Worm (Caenorhabditis elegans) whole organism, dauer: ENCODE measurements around the gene rsr-2.

ENCODE experiments used
- unc-62 ChIP-seq: sonication (generic microtip); optimal IDR thresholded peaks from 2 replicates; lab custom pipeline; 2017; ENCODE audit warnings: missing biosample characterization, missing genetic modification reagents, missing genetic modification characterization

The rsr-2 gene

ce11 chrII:12224916-12225406, at the start of gene rsr-2, which contains the start of gene pqn-87:
rsr-2 (plus strand) TSS chrII:12225356.
pqn-87 (minus strand) TSS chrII:12225086.
- no peak for TF ChIP-seq unc-62

ce11 chrII:12175398-12175797, 49.8 kb upstream of the rsr-2 start:
- no peak for TF ChIP-seq unc-62

ce11 chrII:12176521-12176920, 48.6 kb upstream of the rsr-2 start:
- no peak for TF ChIP-seq unc-62

- TF ChIP-seq unc-62: no peak
Measured at ce11 chrII:12184857-12185256, 40.3 kb upstream of the rsr-2 start, which contains the start of gene Y57A10A.13. Y57A10A.13 (minus strand) TSS chrII:12184902.

- no peak for TF ChIP-seq unc-62
Measured at ce11 chrII:12185710-12186109, 39.4 kb upstream of the rsr-2 start, which contains the start of gene Y57A10A.14. Y57A10A.14 (plus strand) TSS chrII:12185937.

ce11 chrII:12186726-12187125, 38.4 kb upstream of the rsr-2 start:
- TF ChIP-seq unc-62: no peak

ce11 chrII:12189193-12189592, 36.0 kb upstream of the rsr-2 start:
- no peak for TF ChIP-seq unc-62

- no peak for TF ChIP-seq unc-62
Measured at ce11 chrII:12199209-12199608, 25.9 kb upstream of the rsr-2 start.

- TF ChIP-seq unc-62: no peak
Measured at ce11 chrII:12199912-12200637, 25.1 kb upstream of the rsr-2 start, which contains the start of gene polg-1. polg-1 (minus strand) TSS chrII:12199962.

ce11 chrII:12202281-12202680, 22.9 kb upstream of the rsr-2 start, which contains the start of gene trpp-5:
trpp-5 (minus strand) TSS chrII:12202381.
- no peak for TF ChIP-seq unc-62

ce11 chrII:12202921-12203320, 22.2 kb upstream of the rsr-2 start, which contains the start of gene aqp-12:
aqp-12 (plus strand) TSS chrII:12203221.
- TF ChIP-seq unc-62: no peak

- TF ChIP-seq unc-62: no peak
Measured at ce11 chrII:12204617-12205016, 20.5 kb upstream of the rsr-2 start.

ce11 chrII:12208741-12209140, 16.4 kb upstream of the rsr-2 start:
- TF ChIP-seq unc-62: no peak

- no peak for TF ChIP-seq unc-62
Measured at ce11 chrII:12211652-12212245, 13.4 kb upstream of the rsr-2 start.

- TF ChIP-seq unc-62: no peak
Measured at ce11 chrII:12214562-12214961, 10.6 kb upstream of the rsr-2 start.

- TF ChIP-seq unc-62: no peak
Measured at ce11 chrII:12222524-12222923, 2.6 kb upstream of the rsr-2 start.

ce11 chrII:12226192-12226591, 1.0 kb downstream of the rsr-2 start:
- TF ChIP-seq unc-62: no peak

- TF ChIP-seq unc-62: no peak
Measured at ce11 chrII:12228005-12228404, 2.8 kb downstream of the rsr-2 start, which contains the start of gene sinh-1. sinh-1 (plus strand) TSS chrII:12228305.
